Fruit fly (Drosophila melanogaster): ENCODE measurements around the gene Pgam5.

Pgam5 gene

dm6 chrX:1830396-1831218 lies 42.8 kb downstream of the Pgam5 start (continued):
- TF ChIP-seq CG8319 (GFP tag; optimal IDR thresholded peaks at IDR 0.05) (peak; percentile 97), CG6808 (GFP tag; optimal IDR thresholded peaks at IDR 0.05) (peak; percentile 94), Eip93F (GFP tag; optimal IDR thresholded peaks at IDR 0.05) (peak; percentile 96), CG8119 (GFP tag; IDR thresholded peaks at IDR 0.05) (peak; percentile 98), vri (GFP tag; optimal IDR thresholded peaks at IDR 0.05) (peak; percentile 97), salr (GFP tag; optimal IDR thresholded peaks at IDR 0.05) (peak; percentile 97 to 98), Hr4 (GFP tag; optimal IDR thresholded peaks at IDR 0.05) (peak; percentile 99), fkh (GFP tag; optimal IDR thresholded peaks at IDR 0.05) (peak; percentile 88), Hr38 (GFP tag; optimal IDR thresholded peaks at IDR 0.05) (peak; percentile 76), CG9139 (GFP tag; optimal IDR thresholded peaks at IDR 0.05) (peak; percentile 95)

dm6 chrX:1828097-1828496 lies 45.3 kb downstream of the Pgam5 start:
- no peak for TF ChIP-seq CG3032 (tag; optimal IDR thresholded peaks at IDR 0.05)
- TF ChIP-seq esn (GFP tag; optimal IDR thresholded peaks at IDR 0.05) = no peak
- TF ChIP-seq fkh (GFP tag; optimal IDR thresholded peaks at IDR 0.05) = peak; percentile 48
- no peak for TF ChIP-seq Ets21C (GFP tag; optimal IDR thresholded peaks at IDR 0.05)
- 0 out of 3 replicates have a peak, but pooled peaks have one; percentile 29 for TF ChIP-seq eg (GFP tag; IDR thresholded peaks at IDR 0.05)
- TF ChIP-seq CG7368 (GFP tag; optimal IDR thresholded peaks at IDR 0.05) = no peak
- TF ChIP-seq achi (GFP tag; optimal IDR thresholded peaks at IDR 0.05) = no peak
- TF ChIP-seq svp (GFP tag) = peak; percentile 75
- TF ChIP-seq topi (GFP tag; optimal IDR thresholded peaks at IDR 0.05) = no peak
- no peak for TF ChIP-seq Eip78C (GFP tag)
- no peak for TF ChIP-seq cyc (GFP tag; optimal IDR thresholded peaks at IDR 0.05)
- no peak for TF ChIP-seq Eip75B (GFP tag; optimal IDR thresholded peaks at IDR 0.05)
- peak; percentile 37 for TF ChIP-seq Lpt (GFP tag; optimal IDR thresholded peaks at IDR 0.05)
- no peak for TF ChIP-seq CG6163 (GFP tag; IDR thresholded peaks at IDR 0.05)
- TF ChIP-seq CG32006 (GFP tag; optimal IDR thresholded peaks at IDR 0.05) = no peak
- no peak for TF ChIP-seq Hr39 (GFP tag; optimal IDR thresholded peaks at IDR 0.05)

- TF ChIP-seq cyc (GFP tag; optimal IDR thresholded peaks at IDR 0.05) (peak; percentile 55), achi (GFP tag; optimal IDR thresholded peaks at IDR 0.05) (peak; percentile 64), CG32006 (GFP tag; optimal IDR thresholded peaks at IDR 0.05) (peak; percentile 66), salr (GFP tag; optimal IDR thresholded peaks at IDR 0.05) (peak; percentile 32 to 45), CG6792 (GFP tag; optimal IDR thresholded peaks at IDR 0.05) (peak; percentile 44), Eip78C (GFP tag) (peak; percentile 91), Eip93F (GFP tag; optimal IDR thresholded peaks at IDR 0.05) (no peak), CG8319 (GFP tag; optimal IDR thresholded peaks at IDR 0.05) (peak; percentile 60), dac (GFP tag; optimal IDR thresholded peaks at IDR 0.05) (no peak), fd59A (GFP tag; optimal IDR thresholded peaks at IDR 0.05) (peak; percentile 48), eg (GFP tag; IDR thresholded peaks at IDR 0.05) (0 out of 3 replicates have a peak, but pooled peaks have one; percentile 38), CG31627 (GFP tag; optimal IDR thresholded peaks at IDR 0.05) (peak; percentile 65), pdm3 (GFP tag; optimal IDR thresholded peaks at IDR 0.05) (peak; percentile 73), Eip75B (GFP tag; optimal IDR thresholded peaks at IDR 0.05) (peak; percentile 77), ss (GFP tag; optimal IDR thresholded peaks at IDR 0.05) (peak; percentile 33 to 69), CG15336 (GFP tag; IDR thresholded peaks at IDR 0.05) (no peak), CG8632 (GFP tag; optimal IDR thresholded peaks at IDR 0.05) (peak; percentile 67), spab (GFP tag; optimal IDR thresholded peaks at IDR 0.05) (peak; percentile 18), Sox102F (GFP tag; optimal IDR thresholded peaks at IDR 0.05) (peak; percentile 63), Hr38 (GFP tag; optimal IDR thresholded peaks at IDR 0.05) (no peak), CG34406 (GFP tag; optimal IDR thresholded peaks at IDR 0.05) (peak; percentile 54), CG6854 (GFP tag; optimal IDR thresholded peaks at IDR 0.05) (no peak), fkh (GFP tag; optimal IDR thresholded peaks at IDR 0.05) (no peak), CG11902 (GFP tag; optimal IDR thresholded peaks at IDR 0.05) (peak; percentile 49), CG11762 (GFP tag; optimal IDR thresholded peaks at IDR 0.05; ENCODE audit: insufficient read depth) (peak; percentile 42), svp (GFP tag) (peak; percentile 91), CG3919 (GFP tag; optimal IDR thresholded peaks at IDR 0.05) (peak; percentile 67), net (GFP tag; optimal IDR thresholded peaks at IDR 0.05) (peak; percentile 73), Sox14 (GFP tag; optimal IDR thresholded peaks at IDR 0.05) (peak; percentile 76), Met (GFP tag; optimal IDR thresholded peaks at IDR 0.05) (peak; percentile 73), topi (GFP tag; optimal IDR thresholded peaks at IDR 0.05) (peak; percentile 66)
These were observed 47.2 kb downstream of the Pgam5 start for dm6 chrX:1825912-1826862.

Measured in whole organism, prepupa.